Worm (Caenorhabditis elegans) whole organism, midembryonic: ENCODE data around the gene D1044.1.

Experiments
- T22C8.4 ChIP-seq: fragments of 200-800 bp; sonication (Bioruptor generic); IDR thresholded peaks from 2 replicates; pipeline ENCODE4 v1.3.6; 2022; ENCODE audit warnings: missing genetic modification characterization, missing compliant biosample characterization
- cog-1 ChIP-seq: sonication (generic microtip); optimal IDR thresholded peaks from 2 replicates; lab custom pipeline; 2016; ENCODE audit warnings: missing genetic modification characterization, missing compliant biosample characterization
- flt-1 ChIP-seq: fragments of 200-800 bp; sonication (Bioruptor generic); IDR thresholded peaks from 2 replicates; pipeline ENCODE4 v1.3.6; 2022; ENCODE audit warnings: missing genetic modification characterization, missing compliant biosample characterization
- klf-2 ChIP-seq: fragments of 200-800 bp; sonication (Bioruptor generic); conservative IDR thresholded peaks from 2 replicates; pipeline ENCODE4 v1.3.6; 2022; ENCODE audit warnings: missing genetic modification reagents, missing genetic modification characterization, missing compliant biosample characterization
- med-1 ChIP-seq: sonication (generic microtip); optimal IDR thresholded peaks from 2 replicates; lab custom pipeline; 2017; ENCODE audit warnings: missing genetic modification characterization, mild to moderate bottlenecking, missing compliant biosample characterization, antibody characterized with exemption, missing genetic modification reagents; ENCODE audit not compliant: insufficient read depth
- ref-1 ChIP-seq: fragments of 200-800 bp; sonication (Bioruptor generic); conservative IDR thresholded peaks from 2 replicates; pipeline ENCODE4 v1.3.6; 2022; ENCODE audit warnings: missing genetic modification reagents, missing genetic modification characterization, missing compliant biosample characterization
- tab-1 ChIP-seq: fragments of 200-800 bp; sonication (Bioruptor generic); IDR thresholded peaks from 2 replicates; pipeline ENCODE4 v1.3.6; 2022; ENCODE audit warnings: missing genetic modification characterization, missing compliant biosample characterization
- ztf-23 ChIP-seq: fragments of 200-800 bp; sonication (Bioruptor generic); IDR thresholded peaks from 2 replicates; pipeline ENCODE4 v1.3.6; 2022; ENCODE audit warnings: missing genetic modification reagents, missing genetic modification characterization, missing compliant biosample characterization
- ztf-29 ChIP-seq: fragments of 200-800 bp; sonication (Bioruptor generic); IDR thresholded peaks from 2 replicates; pipeline ENCODE4 v1.3.6; 2022; ENCODE audit warnings: missing genetic modification reagents, missing genetic modification characterization, missing compliant biosample characterization

The D1044.1 gene

DNA sequence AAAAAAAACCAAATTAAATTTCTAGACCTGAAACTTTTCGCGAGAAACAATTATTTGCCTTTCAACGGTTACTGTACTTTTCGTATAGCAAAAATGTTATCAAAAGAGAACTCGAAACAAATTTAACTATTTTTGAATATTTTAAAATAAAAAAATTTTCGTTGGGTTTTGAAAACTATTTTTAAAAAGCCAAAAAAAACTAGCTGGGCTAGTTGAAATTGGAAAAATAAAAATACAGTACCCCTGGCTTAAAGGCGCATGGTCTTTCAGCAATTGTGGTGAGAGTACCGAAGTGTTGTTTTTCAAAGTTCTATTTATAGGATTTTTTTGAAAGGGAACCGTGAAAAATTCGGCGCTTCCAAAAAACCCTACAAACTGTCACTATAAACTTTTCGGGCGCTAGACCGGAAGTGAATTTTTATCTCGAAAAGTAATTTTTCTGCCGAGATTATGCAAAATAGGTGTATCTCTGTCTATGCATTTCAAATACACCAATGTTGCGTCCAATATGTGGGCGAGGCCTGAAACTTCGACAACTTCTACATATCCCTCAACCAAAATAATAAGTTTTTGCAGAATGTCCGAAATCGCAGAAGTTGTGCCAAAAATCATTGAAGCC is at the start of gene D1044.1:
D1044.1 (plus strand) TSS at position 569 of the 619 bp plus-strand sequence.
- TF ChIP-seq med-1 (GFP tag; lab: Kevin White, UChicago) (no peak), ztf-29 (GFP tag; lab: Robert Waterston, UW) (no peak), cog-1 (tag; lab: Kevin White, UChicago) (no peak), tab-1 (GFP tag; lab: Robert Waterston, UW) (no peak), T22C8.4 (GFP tag; lab: Robert Waterston, UW) (no peak), klf-2 (GFP tag; lab: Robert Waterston, UW) (no peak), ref-1 (GFP tag; lab: Robert Waterston, UW) (no peak), ztf-23 (GFP tag; lab: Robert Waterston, UW) (no peak), flt-1 (GFP tag; lab: Robert Waterston, UW) (no peak)

DNA sequence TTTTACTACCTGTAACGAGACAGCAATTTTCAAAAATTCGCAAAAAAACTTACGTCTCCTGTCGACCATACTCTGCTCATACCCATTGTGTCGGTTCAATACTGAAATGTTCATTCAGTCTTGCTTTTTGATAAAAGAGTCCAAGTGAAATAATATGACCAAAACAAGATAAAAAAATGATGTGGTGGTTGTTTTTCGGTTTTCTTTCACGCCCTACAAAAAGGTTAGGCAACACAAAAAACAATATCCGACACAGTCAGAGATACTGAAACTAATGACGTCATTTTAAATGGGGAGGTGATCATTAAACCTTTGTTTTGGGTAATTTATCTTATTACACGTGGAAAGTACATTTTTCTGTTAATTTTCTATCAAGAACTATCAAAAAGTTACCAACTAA is 48.9 kb upstream of the D1044.1 start, which contains the start of gene R02F2.8:
R02F2.8 (minus strand) TSS at position 101 of the 400 bp plus-strand sequence.
- no peak for TF ChIP-seq ztf-29 (GFP tag; lab: Robert Waterston, UW)
- TF ChIP-seq cog-1 (tag; lab: Kevin White, UChicago): no peak
- no peak for TF ChIP-seq ztf-23 (GFP tag; lab: Robert Waterston, UW)
- TF ChIP-seq ref-1 (GFP tag; lab: Robert Waterston, UW): no peak
- TF ChIP-seq T22C8.4 (GFP tag; lab: Robert Waterston, UW): no peak
- no peak for TF ChIP-seq flt-1 (GFP tag; lab: Robert Waterston, UW)
- no peak for TF ChIP-seq tab-1 (GFP tag; lab: Robert Waterston, UW)
- TF ChIP-seq klf-2 (GFP tag; lab: Robert Waterston, UW): no peak

DNA sequence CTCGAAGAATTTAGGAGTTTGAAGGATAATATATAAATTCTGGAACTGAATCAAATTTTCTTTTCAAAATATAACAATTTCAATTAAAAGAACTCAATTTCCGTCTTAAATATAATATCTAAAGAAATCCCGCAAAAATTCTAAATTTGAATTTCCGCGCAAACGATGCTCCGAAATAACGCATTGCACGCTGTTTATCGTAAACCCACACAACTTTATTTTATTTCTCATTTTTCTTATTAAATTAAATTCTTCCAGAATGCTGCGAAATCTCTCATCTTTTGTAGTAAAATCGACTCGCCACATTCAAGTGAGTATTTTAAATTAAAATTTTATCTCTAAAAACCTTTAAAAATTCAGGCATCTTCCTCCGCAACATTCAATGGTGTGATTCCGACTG is 45.1 kb upstream of the D1044.1 start, which contains the start of gene R02F2.9:
R02F2.9 (plus strand) TSS at position 218 of the 400 bp plus-strand sequence.
- TF ChIP-seq flt-1 (GFP tag; lab: Robert Waterston, UW) (0 out of 2 replicates have a peak, but pooled peaks have one; percentile 36), ztf-29 (GFP tag; lab: Robert Waterston, UW) (no peak), tab-1 (GFP tag; lab: Robert Waterston, UW) (no peak), ztf-23 (GFP tag; lab: Robert Waterston, UW) (no peak), T22C8.4 (GFP tag; lab: Robert Waterston, UW) (no peak), ref-1 (GFP tag; lab: Robert Waterston, UW) (no peak), klf-2 (GFP tag; lab: Robert Waterston, UW) (no peak), cog-1 (tag; lab: Kevin White, UChicago) (no peak)

DNA sequence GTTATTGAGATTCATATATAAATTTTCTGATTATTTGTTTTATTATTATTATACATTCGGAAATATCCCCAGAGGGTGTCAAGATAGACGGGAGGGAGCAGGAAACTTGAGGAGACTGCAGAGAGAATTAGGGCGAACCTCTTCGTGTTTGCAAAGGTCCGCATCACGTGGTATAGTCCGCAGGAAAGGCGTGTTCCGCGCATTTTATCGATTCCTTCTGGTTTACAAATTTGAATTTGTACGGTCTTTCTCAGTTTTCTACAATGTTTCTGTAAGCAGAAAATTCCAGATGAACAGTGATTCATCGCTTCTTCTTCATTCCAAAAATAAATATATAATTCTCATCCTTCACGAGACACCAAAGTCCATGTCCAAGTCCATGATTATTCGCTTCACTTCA is 44.2 kb upstream of the D1044.1 start:
- TF ChIP-seq ztf-29 (GFP tag; lab: Robert Waterston, UW): no peak
- TF ChIP-seq T22C8.4 (GFP tag; lab: Robert Waterston, UW): no peak; the same call in 1 of the 2 replicates
- no peak for TF ChIP-seq ref-1 (GFP tag; lab: Robert Waterston, UW)
- no peak for TF ChIP-seq klf-2 (GFP tag; lab: Robert Waterston, UW)
- no peak for TF ChIP-seq med-1 (GFP tag; lab: Kevin White, UChicago)
- TF ChIP-seq tab-1 (GFP tag; lab: Robert Waterston, UW): no peak

DNA sequence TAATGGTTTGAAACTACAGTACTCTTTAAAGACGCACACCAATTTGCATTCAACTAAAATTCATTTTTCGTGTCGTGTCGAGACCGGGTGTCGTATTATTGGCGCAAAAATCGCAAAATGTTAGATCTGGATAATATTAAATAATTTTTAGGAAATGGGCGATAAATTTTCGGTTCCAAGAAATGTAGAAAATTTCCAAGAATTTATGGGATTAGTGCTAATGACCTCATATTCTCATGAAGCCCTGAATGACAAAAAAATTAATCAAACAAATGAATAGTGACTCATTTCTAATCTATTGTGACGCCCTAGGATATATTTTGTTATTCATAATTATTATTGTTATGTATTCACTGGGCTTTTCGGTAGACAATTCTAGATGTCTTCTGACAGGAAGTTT is 43.4 kb upstream of the D1044.1 start:
- TF ChIP-seq ztf-23 (GFP tag; lab: Robert Waterston, UW) (no peak), tab-1 (GFP tag; lab: Robert Waterston, UW) (no peak), ztf-29 (GFP tag; lab: Robert Waterston, UW) (no peak), klf-2 (GFP tag; lab: Robert Waterston, UW) (no peak), T22C8.4 (GFP tag; lab: Robert Waterston, UW) (no peak), flt-1 (GFP tag; lab: Robert Waterston, UW) (no peak), ref-1 (GFP tag; lab: Robert Waterston, UW) (no peak), cog-1 (tag; lab: Kevin White, UChicago) (no peak), med-1 (GFP tag; lab: Kevin White, UChicago) (no peak)

DNA sequence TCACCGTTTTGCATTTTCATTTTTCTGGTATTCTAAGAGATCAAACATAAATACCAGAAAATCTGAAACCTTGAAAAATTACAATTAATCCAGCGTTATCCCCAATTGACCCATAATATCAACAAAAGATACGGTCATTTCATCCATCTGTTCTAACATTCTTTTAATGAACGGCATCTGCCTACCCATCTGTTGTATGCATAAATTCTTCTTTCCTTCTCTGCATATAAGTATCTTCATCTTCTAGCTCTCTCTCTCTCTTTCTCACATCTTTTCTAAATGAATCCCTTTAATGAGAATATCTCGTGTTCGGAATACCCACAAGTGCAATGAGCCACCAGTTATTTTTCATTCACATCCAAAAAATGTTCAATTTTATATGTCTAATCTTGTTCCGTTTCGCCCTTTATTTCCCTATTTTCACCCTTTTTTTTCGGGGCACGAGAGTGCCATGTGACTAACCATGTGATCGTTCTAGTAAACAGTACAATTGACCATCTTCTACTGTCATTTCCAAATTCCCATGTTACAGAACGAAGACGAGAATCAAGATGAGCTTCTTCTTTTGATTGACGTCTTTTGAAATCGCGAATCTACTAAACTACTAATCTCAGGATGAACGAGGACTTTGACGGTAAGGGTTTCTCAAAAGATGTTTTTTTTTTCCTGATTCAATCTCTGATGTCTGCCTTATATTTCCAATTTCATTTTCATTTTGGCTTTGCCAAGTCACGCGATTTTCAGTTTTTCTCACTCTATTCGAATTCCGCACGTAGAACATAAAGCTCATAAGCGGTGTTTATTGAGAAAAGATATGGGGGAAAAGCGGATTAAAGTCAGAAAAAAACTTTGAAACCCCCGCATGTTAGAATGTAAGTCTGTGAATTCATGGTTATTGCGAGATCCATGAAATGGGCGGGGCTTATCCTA is 42.5 kb upstream of the D1044.1 start, which contains the start of gene R02F2.1:
R02F2.1 (plus strand) TSS at position 528 of the 930 bp plus-strand sequence.
- TF ChIP-seq flt-1 (GFP tag; lab: Robert Waterston, UW) (no peak), ztf-23 (GFP tag; lab: Robert Waterston, UW) (no peak), ref-1 (GFP tag; lab: Robert Waterston, UW) (no peak), ztf-29 (GFP tag; lab: Robert Waterston, UW) (no peak), T22C8.4 (GFP tag; lab: Robert Waterston, UW) (no peak), tab-1 (GFP tag; lab: Robert Waterston, UW) (no peak), klf-2 (GFP tag; lab: Robert Waterston, UW) (no peak), med-1 (GFP tag; lab: Kevin White, UChicago) (no peak), cog-1 (tag; lab: Kevin White, UChicago) (no peak)

DNA sequence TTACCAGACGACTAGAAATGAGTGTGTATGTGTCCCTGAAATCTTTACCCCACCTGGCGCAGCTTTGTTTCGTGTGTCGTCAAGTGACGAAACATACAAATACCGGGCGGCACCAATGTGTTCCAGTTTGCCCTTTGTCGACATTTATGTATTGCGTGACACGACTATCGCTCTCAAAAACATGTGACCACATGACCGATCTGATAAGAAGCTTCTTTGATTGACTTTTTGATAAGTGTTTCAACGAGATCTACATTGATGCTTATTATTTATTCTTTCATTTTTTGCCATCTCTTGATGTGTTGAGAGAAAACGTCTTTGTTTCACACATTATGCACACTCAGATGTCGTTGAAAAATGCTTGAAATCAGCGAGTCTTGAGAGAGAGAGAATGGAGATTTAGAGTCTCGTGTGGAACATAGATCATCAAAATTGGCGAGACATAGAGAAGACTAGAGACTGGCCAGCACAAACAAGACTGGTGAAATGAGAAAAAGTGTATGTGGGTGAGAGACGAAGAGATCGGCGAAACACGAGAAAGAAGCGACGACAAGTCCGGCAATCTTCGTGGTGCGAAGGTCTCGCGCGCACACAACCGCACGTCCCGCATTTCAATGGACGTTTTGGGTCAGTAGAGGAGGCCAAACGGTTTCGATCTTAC is 41.0 kb upstream of the D1044.1 start:
- no peak for TF ChIP-seq klf-2 (GFP tag; lab: Robert Waterston, UW)
- TF ChIP-seq ref-1 (GFP tag; lab: Robert Waterston, UW): peak; percentile 43; the same call in 1 of the 2 replicates
- TF ChIP-seq cog-1 (tag; lab: Kevin White, UChicago): peak; percentile 56
- no peak for TF ChIP-seq tab-1 (GFP tag; lab: Robert Waterston, UW)

DNA sequence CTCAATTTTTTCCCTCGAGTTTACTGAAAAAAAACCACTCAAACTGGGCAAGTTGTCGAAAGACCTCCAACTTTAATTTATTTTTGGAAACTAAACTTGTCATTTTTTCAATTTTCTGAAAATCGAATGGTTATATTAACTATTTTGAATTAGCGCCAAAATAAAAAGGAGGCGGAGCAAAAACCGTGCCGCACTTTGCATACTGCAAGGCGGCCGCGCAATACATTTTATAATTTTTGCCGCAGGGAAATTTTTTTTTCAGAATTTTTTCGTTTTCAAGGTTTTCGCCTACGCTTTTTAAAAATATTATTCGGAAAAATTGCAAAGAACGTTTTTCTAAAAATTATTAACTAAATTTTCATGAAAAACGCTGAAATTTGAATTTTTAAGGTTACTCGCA is 40.4 kb upstream of the D1044.1 start:
- no peak for TF ChIP-seq cog-1 (tag; lab: Kevin White, UChicago)
- TF ChIP-seq ref-1 (GFP tag; lab: Robert Waterston, UW): no peak
- no peak for TF ChIP-seq med-1 (GFP tag; lab: Kevin White, UChicago)
- no peak for TF ChIP-seq flt-1 (GFP tag; lab: Robert Waterston, UW)
- no peak for TF ChIP-seq T22C8.4 (GFP tag; lab: Robert Waterston, UW)
- no peak for TF ChIP-seq tab-1 (GFP tag; lab: Robert Waterston, UW)
- no peak for TF ChIP-seq ztf-29 (GFP tag; lab: Robert Waterston, UW)
- no peak for TF ChIP-seq klf-2 (GFP tag; lab: Robert Waterston, UW)
- no peak for TF ChIP-seq ztf-23 (GFP tag; lab: Robert Waterston, UW)
